Worm (Caenorhabditis elegans) whole organism, L2 larva: Measurements from ENCODE around the gene str-162.

Source experiments
- ZK546.5 ChIP-seq: sonication (generic microtip); optimal IDR thresholded peaks from 2 replicates; lab custom pipeline; 2017; ENCODE audit warnings: missing biosample characterization, missing genetic modification characterization
- aly-2 ChIP-seq: fragments of 150-350 bp; optimal IDR thresholded peaks from 2 replicates; lab custom pipeline; 2014; ENCODE audit warnings: missing biosample characterization, missing genetic modification characterization
- ama-1 ChIP-seq: fragments of 150-350 bp; optimal IDR thresholded peaks from 2 replicates; lab custom pipeline; 2018; ENCODE audit warnings: inconsistent platforms
- elt-3 ChIP-seq: sonication (generic microtip); optimal IDR thresholded peaks from 2 replicates; lab custom pipeline; 2017; ENCODE audit warnings: missing biosample characterization, missing genetic modification characterization
- nhr-6 ChIP-seq: fragments of 150-350 bp; optimal IDR thresholded peaks from 2 replicates; lab custom pipeline; 2014; ENCODE audit warnings: missing biosample characterization, missing genetic modification characterization
- peb-1 ChIP-seq: fragments of 150-350 bp; optimal IDR thresholded peaks from 2 replicates; lab custom pipeline; 2014; ENCODE audit warnings: missing biosample characterization, missing genetic modification characterization
- unc-62 ChIP-seq: fragments of 150-350 bp; optimal IDR thresholded peaks from 2 replicates; lab custom pipeline; 2014; ENCODE audit warnings: missing biosample characterization, missing genetic modification reagents, missing genetic modification characterization
- ztf-11 ChIP-seq: sonication (generic microtip); optimal IDR thresholded peaks from 2 replicates; lab custom pipeline; 2017; ENCODE audit warnings: missing biosample characterization, missing genetic modification characterization

- no peak for TF ChIP-seq nhr-6
- TF ChIP-seq elt-3, result no peak
- no peak for TF ChIP-seq peb-1 (tag; lab: Kevin White, UChicago)
- TF ChIP-seq ztf-11, result no peak
- no peak for TF ChIP-seq unc-62 (GFP tag; lab: Kevin White, UChicago)
- no peak for TF ChIP-seq aly-2
- no peak for TF ChIP-seq ama-1 (lab: Kevin White, UChicago)
- no peak for TF ChIP-seq ZK546.5 (tag; lab: Kevin White, UChicago)
These were observed 41.1 kb downstream of the str-162 start, which contains the start of gene C09B9.4 for ce11 chrIV:5033276-5033675.
